Fruit fly (Drosophila melanogaster) whole organism, embryonic: ENCODE data around the gene Pdxk.

ENCODE experiments used
- B-H1 ChIP-seq: fragments of 200-800 bp; sonication (Bioruptor generic); IDR thresholded peaks from 3 replicates; pipeline ENCODE4 v1.3.6; 2022; ENCODE audit warnings: missing biosample characterization, missing genetic modification characterization
- CG10366 ChIP-seq: fragments of 200-800 bp; sonication (Bioruptor generic); IDR thresholded peaks from 2 replicates; pipeline ENCODE4 v1.3.6; 2022; ENCODE audit warnings: missing biosample characterization, missing genetic modification characterization
- CG12155 ChIP-seq: fragments of 200-800 bp; sonication (Bioruptor generic); optimal IDR thresholded peaks from 3 replicates; lab custom pipeline; 2016; ENCODE audit warnings: missing biosample characterization, missing genetic modification characterization
- CG12236 ChIP-seq: fragments of 200-800 bp; sonication (Bioruptor generic); optimal IDR thresholded peaks from 2 replicates; lab custom pipeline; 2016; ENCODE audit warnings: missing biosample characterization, missing genetic modification characterization
- CG13287 ChIP-seq: fragments of 200-800 bp; sonication (Bioruptor generic); IDR thresholded peaks from 2 replicates; pipeline ENCODE4 v1.3.6; 2022; ENCODE audit warnings: missing biosample characterization, missing genetic modification characterization; ENCODE audit not compliant: partially characterized antibody
- CG13296 ChIP-seq: fragments of 200-800 bp; sonication (Bioruptor generic); optimal IDR thresholded peaks from 3 replicates; lab custom pipeline; 2018; ENCODE audit warnings: missing biosample characterization, mild to moderate bottlenecking, missing genetic modification characterization
- CG13894 ChIP-seq: fragments of 200-800 bp; sonication (Bioruptor generic); optimal IDR thresholded peaks from 3 replicates; lab custom pipeline; 2018; ENCODE audit warnings: missing biosample characterization, mild to moderate bottlenecking, missing genetic modification characterization, moderate library complexity
- CG14710 ChIP-seq: fragments of 200-800 bp; sonication (Bioruptor generic); optimal IDR thresholded peaks from 3 replicates; lab custom pipeline; 2019; ENCODE audit warnings: missing biosample characterization, mild to moderate bottlenecking, missing genetic modification characterization, moderate library complexity
- CG14860 ChIP-seq: fragments of 200-800 bp; sonication (Bioruptor generic); IDR thresholded peaks from 3 replicates; pipeline ENCODE4 v1.3.6; 2022; ENCODE audit warnings: missing biosample characterization, missing genetic modification characterization; ENCODE audit not compliant: partially characterized antibody
- CG1647 ChIP-seq: fragments of 200-800 bp; sonication (Bioruptor generic); optimal IDR thresholded peaks from 3 replicates; lab custom pipeline; 2016; ENCODE audit warnings: missing biosample characterization, missing genetic modification characterization
- CG17359 ChIP-seq: fragments of 200-800 bp; sonication (Bioruptor generic); optimal IDR thresholded peaks from 3 replicates; lab custom pipeline; 2018; ENCODE audit warnings: missing biosample characterization, mild to moderate bottlenecking, missing genetic modification characterization, moderate library complexity
- CG30403 ChIP-seq: fragments of 200-800 bp; sonication (Bioruptor generic); optimal IDR thresholded peaks from 3 replicates; lab custom pipeline; 2016; ENCODE audit warnings: missing biosample characterization, missing genetic modification characterization
- CG31224 ChIP-seq: fragments of 200-800 bp; sonication (Bioruptor generic); IDR thresholded peaks from 2 replicates; pipeline ENCODE4 v1.3.6; 2022; ENCODE audit warnings: missing biosample characterization, missing genetic modification characterization
- CG31365 ChIP-seq: fragments of 200-800 bp; sonication (Bioruptor generic); optimal IDR thresholded peaks from 2 replicates; lab custom pipeline; 2018; ENCODE audit warnings: missing biosample characterization, mild to moderate bottlenecking, missing genetic modification characterization
- CG3838 ChIP-seq: fragments of 200-800 bp; sonication (Bioruptor generic); optimal IDR thresholded peaks from 3 replicates; lab custom pipeline; 2016; ENCODE audit warnings: missing biosample characterization, missing genetic modification characterization
- CG4360 ChIP-seq: fragments of 200-800 bp; sonication (Bioruptor generic); IDR thresholded peaks from 2 replicates; pipeline ENCODE4 v1.3.6; 2022; ENCODE audit warnings: missing biosample characterization, missing genetic modification characterization
- CG8944 ChIP-seq: fragments of 200-800 bp; sonication (Bioruptor generic); optimal IDR thresholded peaks from 3 replicates; lab custom pipeline; 2016; ENCODE audit warnings: missing biosample characterization, missing genetic modification characterization
- CG9876 ChIP-seq: fragments of 200-800 bp; sonication (Bioruptor generic); optimal IDR thresholded peaks from 2 replicates; lab custom pipeline; 2016; ENCODE audit warnings: missing biosample characterization, missing genetic modification characterization
- E2f1 ChIP-seq: fragments of 200-800 bp; sonication (Bioruptor generic); IDR thresholded peaks from 2 replicates; pipeline ENCODE4 v1.3.6; 2022; ENCODE audit warnings: missing biosample characterization, missing genetic modification characterization
- E2f2 ChIP-seq: fragments of 200-800 bp; sonication (Bioruptor generic); IDR thresholded peaks from 2 replicates; pipeline ENCODE4 v1.3.6; 2022; ENCODE audit warnings: missing biosample characterization, missing genetic modification characterization
- Ets65A ChIP-seq: fragments of 200-800 bp; sonication (Bioruptor generic); peaks from one replicate; lab custom pipeline; 2016; ENCODE audit warnings: missing biosample characterization, missing genetic modification characterization
- HmgZ ChIP-seq: fragments of 200-800 bp; sonication (Bioruptor generic); optimal IDR thresholded peaks from 2 replicates; lab custom pipeline; 2018; ENCODE audit warnings: missing biosample characterization, mild to moderate bottlenecking, missing genetic modification characterization
- Jarid2 ChIP-seq: fragments of 200-800 bp; sonication (Bioruptor generic); optimal IDR thresholded peaks from 3 replicates; lab custom pipeline; 2017; ENCODE audit warnings: mild to moderate bottlenecking, missing biosample characterization, missing genetic modification reagents, missing genetic modification characterization
- Lim3 ChIP-seq: fragments of 200-800 bp; sonication (Bioruptor generic); IDR thresholded peaks from 2 replicates; pipeline ENCODE4 v1.3.6; 2022; ENCODE audit warnings: missing biosample characterization, missing genetic modification characterization
- MTF-1 ChIP-seq: fragments of 200-800 bp; sonication (Bioruptor generic); optimal IDR thresholded peaks from 2 replicates; lab custom pipeline; 2018; ENCODE audit warnings: missing biosample characterization, mild to moderate bottlenecking, missing genetic modification characterization, borderline replicate concordance
- Nf-YA ChIP-seq: fragments of 200-800 bp; sonication (Bioruptor generic); IDR thresholded peaks from 2 replicates; pipeline ENCODE4 v1.3.6; 2022; ENCODE audit warnings: missing biosample characterization, missing genetic modification characterization
- Scr ChIP-seq: fragments of 200-800 bp; sonication (Bioruptor generic); IDR thresholded peaks from 2 replicates; pipeline ENCODE4 v1.3.6; 2022; ENCODE audit warnings: missing biosample characterization, missing genetic modification characterization; ENCODE audit not compliant: partially characterized antibody
- Spps ChIP-seq: fragments of 200-800 bp; sonication (Bioruptor generic); optimal IDR thresholded peaks from 2 replicates; lab custom pipeline; 2018; ENCODE audit warnings: missing biosample characterization, mild to moderate bottlenecking, missing genetic modification characterization
- Sry-δ ChIP-seq: fragments of 200-800 bp; sonication (Bioruptor generic); optimal IDR thresholded peaks from 2 replicates; lab custom pipeline; 2016; ENCODE audit warnings: missing biosample characterization, missing genetic modification characterization
- Vsx1 ChIP-seq: fragments of 200-800 bp; sonication (Bioruptor generic); optimal IDR thresholded peaks from 2 replicates; lab custom pipeline; 2017; ENCODE audit warnings: missing biosample characterization, mild to moderate bottlenecking, missing genetic modification characterization, missing genetic modification reagents
- abd-A ChIP-seq: fragments of 200-800 bp; sonication (Bioruptor generic); optimal IDR thresholded peaks from 3 replicates; lab custom pipeline; 2019; ENCODE audit warnings: missing biosample characterization, mild to moderate bottlenecking, missing genetic modification characterization, moderate library complexity
- ap ChIP-seq: fragments of 200-800 bp; sonication (Bioruptor generic); IDR thresholded peaks from 2 replicates; pipeline ENCODE4 v1.3.6; 2022; ENCODE audit warnings: missing biosample characterization, missing genetic modification characterization
- ato ChIP-seq: fragments of 200-800 bp; sonication (Bioruptor generic); IDR thresholded peaks from 2 replicates; pipeline ENCODE4 v1.3.6; 2022; ENCODE audit warnings: missing biosample characterization, missing genetic modification characterization; ENCODE audit not compliant: partially characterized antibody
- cad ChIP-seq: fragments of >200 bp; optimal IDR thresholded peaks from 2 replicates; lab custom pipeline; 2017; ENCODE audit warnings: missing biosample characterization, missing genetic modification characterization
- caup ChIP-seq: fragments of 200-800 bp; sonication (Bioruptor generic); optimal IDR thresholded peaks from 3 replicates; lab custom pipeline; 2017; ENCODE audit warnings: missing biosample characterization, mild to moderate bottlenecking, missing genetic modification characterization, moderate library complexity; ENCODE audit not compliant: severe bottlenecking
- cg ChIP-seq: fragments of 200-800 bp; sonication (Bioruptor generic); optimal IDR thresholded peaks from 3 replicates; lab custom pipeline; 2019; ENCODE audit warnings: missing biosample characterization, mild to moderate bottlenecking, missing genetic modification characterization, moderate library complexity
- disco-r ChIP-seq: fragments of 200-800 bp; sonication (Bioruptor generic); optimal IDR thresholded peaks from 2 replicates; lab custom pipeline; 2016; ENCODE audit warnings: missing biosample characterization, missing genetic modification characterization
- dmrt11E ChIP-seq: fragments of 200-800 bp; sonication (Bioruptor generic); optimal IDR thresholded peaks from 3 replicates; lab custom pipeline; 2018; ENCODE audit warnings: missing biosample characterization, mild to moderate bottlenecking, missing genetic modification characterization, moderate library complexity
- ewg ChIP-seq: fragments of 200-800 bp; sonication (Bioruptor generic); optimal IDR thresholded peaks from 3 replicates; lab custom pipeline; 2017; ENCODE audit warnings: mild to moderate bottlenecking, missing biosample characterization, missing genetic modification reagents, missing genetic modification characterization
- fru ChIP-seq: fragments of >200 bp; optimal IDR thresholded peaks from 2 replicates; lab custom pipeline; 2017
- ham ChIP-seq: fragments of 200-800 bp; sonication (Bioruptor generic); IDR thresholded peaks from 2 replicates; pipeline ENCODE4 v1.3.6; 2022; ENCODE audit warnings: missing biosample characterization, missing genetic modification characterization
- jigr1 ChIP-seq: fragments of 200-800 bp; sonication (Bioruptor generic); IDR thresholded peaks from 3 replicates; pipeline ENCODE4 v1.3.6; 2022; ENCODE audit warnings: missing biosample characterization, missing genetic modification characterization
- rib ChIP-seq: fragments of 200-800 bp; sonication (Bioruptor generic); IDR thresholded peaks from 2 replicates; pipeline ENCODE4 v1.3.6; 2022; ENCODE audit warnings: missing biosample characterization, missing genetic modification characterization
- row ChIP-seq: fragments of 200-800 bp; sonication (Bioruptor generic); IDR thresholded peaks from 3 replicates; pipeline ENCODE4 v1.3.6; 2022; ENCODE audit warnings: missing biosample characterization, missing genetic modification characterization
- sima ChIP-seq: fragments of 200-800 bp; sonication (Bioruptor generic); optimal IDR thresholded peaks from 2 replicates; lab custom pipeline; 2016; ENCODE audit warnings: missing biosample characterization, missing genetic modification characterization
- so ChIP-seq: fragments of 200-800 bp; sonication (Bioruptor generic); IDR thresholded peaks from 3 replicates; pipeline ENCODE4 v1.3.6; 2022; ENCODE audit warnings: missing biosample characterization, missing genetic modification characterization
- stc ChIP-seq: fragments of 200-800 bp; sonication (Bioruptor generic); IDR thresholded peaks from 2 replicates; pipeline ENCODE4 v1.3.6; 2022; ENCODE audit warnings: missing biosample characterization, missing genetic modification characterization
- sug ChIP-seq: fragments of 200-800 bp; optimal IDR thresholded peaks from 2 replicates; lab custom pipeline; 2019; ENCODE audit warnings: missing biosample characterization, mild to moderate bottlenecking, missing genetic modification characterization, moderate library complexity
- ttk ChIP-seq: fragments of 200-800 bp; sonication (Bioruptor generic); IDR thresholded peaks from 2 replicates; pipeline ENCODE4 v2.1.2; 2022; ENCODE audit warnings: missing biosample characterization, missing genetic modification characterization
- zf30C ChIP-seq: fragments of 200-800 bp; sonication (Bioruptor generic); optimal IDR thresholded peaks from 3 replicates; lab custom pipeline; 2018; ENCODE audit warnings: missing biosample characterization, mild to moderate bottlenecking, missing genetic modification characterization

The Pdxk gene

dm6 chr3L:9399013-9399750, 39.1 kb downstream of the Pdxk start, which contains the start of gene CG4080:
Gene CG4080, minus strand, starts transcription at chr3L:9399227.
- TF ChIP-seq CG14710 (tag; lab: Kevin White, UChicago) (peak; percentile 80), Ets65A (GFP tag; lab: Kevin White, UChicago) (peak; percentile 79), ewg (peak; percentile 3), cg (GFP tag; lab: Kevin White, UChicago) (peak; percentile 80), row (peak; percentile 70), CG13894 (tag; lab: Kevin White, UChicago) (peak; percentile 1), CG4360 (no peak), CG17359 (tag; lab: Kevin White, UChicago) (no peak), CG31224 (GFP tag; lab: Robert Waterston, UW) (no peak), Sry-δ (GFP tag; lab: Kevin White, UChicago) (peak; percentile 67), CG13296 (GFP tag; lab: Kevin White, UChicago) (no peak), MTF-1 (GFP tag; lab: Kevin White, UChicago) (peak; percentile 7), CG3838 (GFP tag; lab: Kevin White, UChicago) (peak; percentile 15), CG12236 (GFP tag; lab: Kevin White, UChicago) (no peak), E2f1 (GFP tag; lab: Robert Waterston, UW) (peak; percentile 25; the same call in 1 of the 2 replicates), E2f2 (GFP tag; lab: Robert Waterston, UW) (peak; percentile 29; the same call in 1 of the 2 replicates), Lim3 (GFP tag; lab: Robert Waterston, UW) (no peak), ap (no peak), CG12155 (GFP tag; lab: Kevin White, UChicago) (peak; percentile 49), abd-A (tag; lab: Kevin White, UChicago) (peak; percentile 3), zf30C (GFP tag; lab: Kevin White, UChicago) (no peak), CG9876 (GFP tag; lab: Kevin White, UChicago) (no peak), Jarid2 (GFP tag; lab: Kevin White, UChicago) (peak; percentile 86), Nf-YA (GFP tag; lab: Robert Waterston, UW) (no peak), HmgZ (tag; lab: Kevin White, UChicago) (peak; percentile 63), CG14860 (GFP tag; lab: Robert Waterston, UW) (peak; percentile 59), stc (GFP tag; lab: Robert Waterston, UW) (peak; percentile 53; the same call in 1 of the 2 replicates), Vsx1 (peak; percentile 44), jigr1 (no peak; the same call in 2 of the 3 replicates), CG13287 (peak; percentile 88), caup (peak; percentile 33), Spps (tag; lab: Kevin White, UChicago) (no peak), fru (lab: Kevin White, UChicago) (no peak), dmrt11E (tag; lab: Kevin White, UChicago) (peak; percentile 43), B-H1 (GFP tag; lab: Robert Waterston, UW) (no peak), cad (GFP tag; lab: Kevin White, UChicago) (no peak), sima (GFP tag; lab: Kevin White, UChicago) (no peak), rib (no peak), ham (GFP tag; lab: Robert Waterston, UW) (no peak), so (GFP tag; lab: Robert Waterston, UW) (0 out of 3 replicates have a peak, but pooled peaks have one; percentile 45), ato (GFP tag; lab: Robert Waterston, UW) (0 out of 2 replicates have a peak, but pooled peaks have one; percentile 14), disco-r (peak; percentile 8), sug (peak; percentile 22), CG10366 (no peak), CG31365 (tag; lab: Kevin White, UChicago) (no peak), Scr (GFP tag; lab: Robert Waterston, UW) (peak; percentile 90), CG1647 (GFP tag; lab: Kevin White, UChicago) (no peak), CG8944 (GFP tag; lab: Kevin White, UChicago) (no peak), ttk (GFP tag; lab: Robert Waterston, UW) (no peak), CG30403 (no peak)
